Comparison of ENCODE assay signal across 1 worm cellular context in the genomic region with DNA sequence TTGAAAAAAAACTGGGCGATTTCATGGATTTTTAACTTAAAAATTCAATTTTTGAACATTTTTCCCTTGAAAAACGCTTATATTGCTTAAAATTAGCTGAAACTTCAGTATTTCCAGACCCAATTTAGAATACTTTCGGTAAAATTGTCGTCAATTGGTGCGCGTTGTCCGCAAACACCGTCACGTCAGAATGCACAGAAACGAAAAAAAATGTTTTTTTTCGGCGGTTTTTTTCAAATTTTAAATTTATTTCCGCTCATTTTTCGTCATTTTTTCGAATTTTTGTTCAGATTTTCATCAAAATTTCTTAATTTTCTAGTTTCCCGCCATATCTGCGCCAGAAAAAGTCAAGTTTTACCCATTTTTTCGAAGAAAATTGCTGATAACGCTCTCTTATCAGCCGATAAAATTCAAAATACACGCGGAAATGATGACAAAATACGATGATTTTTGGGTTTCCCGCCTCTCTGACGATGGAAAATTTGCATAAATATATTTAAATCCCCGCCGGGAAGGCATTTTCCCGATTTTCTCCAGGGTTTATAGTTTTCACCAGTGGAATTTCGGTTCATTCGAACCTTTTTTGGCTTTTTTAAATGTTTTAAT.
TF ChIP-seq lines count a peak whose summit lies in the region.

No protein-coding gene starts in this region.

TF ChIP-seq in whole organism, young adult, 124 proteins besides CTCF, POLR2A, EP300 and RAD21 (continued from another document):
- TF ChIP-seq attf-6 (GFP tag; IDR thresholded peaks at IDR 0.05; lab: Robert Waterston, UW), result no peak
- TF ChIP-seq rec-8 (tag; optimal IDR thresholded peaks at IDR 0.05; lab: Kevin White, UChicago), result no peak
- no peak for TF ChIP-seq Y95B8A.8 (GFP tag; IDR thresholded peaks at IDR 0.05; lab: Robert Waterston, UW)
- TF ChIP-seq tlf-1 (GFP tag; optimal IDR thresholded peaks at IDR 0.05; lab: Kevin White, UChicago), result no peak
- no peak for TF ChIP-seq ama-1 (optimal IDR thresholded peaks at IDR 0.05; lab: Kevin White, UChicago)
- TF ChIP-seq ama-1 (GFP tag; optimal IDR thresholded peaks at IDR 0.05; lab: Kevin White, UChicago), result no peak
- peak; percentile 64 for TF ChIP-seq xnd-1 (tag; optimal IDR thresholded peaks at IDR 0.05; lab: Kevin White, UChicago)
- no peak for TF ChIP-seq ets-4 (GFP tag; optimal IDR thresholded peaks at IDR 0.05; lab: Kevin White, UChicago)
- peak; percentile 12 for TF ChIP-seq F49E8.2 (tag; optimal IDR thresholded peaks at IDR 0.05; lab: Kevin White, UChicago; ENCODE audit: insufficient read depth)
- no peak for TF ChIP-seq ccch-3 (GFP tag; optimal IDR thresholded peaks at IDR 0.05; lab: Kevin White, UChicago)
- no peak for TF ChIP-seq K11D2.4 (GFP tag; IDR thresholded peaks at IDR 0.05; lab: Robert Waterston, UW)
- no peak for TF ChIP-seq Y67H2A.10 (GFP tag; conservative IDR thresholded peaks at IDR 0.05; lab: Robert Waterston, UW)
- TF ChIP-seq B0035.1 (tag; optimal IDR thresholded peaks at IDR 0.05; lab: Kevin White, UChicago), result no peak
- TF ChIP-seq snpc-1.3 (tag; optimal IDR thresholded peaks at IDR 0.05; lab: Kevin White, UChicago; ENCODE audit: insufficient read depth), result peak; percentile 21
- TF ChIP-seq nhr-90 (tag; optimal IDR thresholded peaks at IDR 0.05; lab: Kevin White, UChicago), result no peak
- peak; percentile 90 for TF ChIP-seq madf-6 (GFP tag; IDR thresholded peaks at IDR 0.05; lab: Robert Waterston, UW)
- TF ChIP-seq dpff-1 (tag; optimal IDR thresholded peaks at IDR 0.05; lab: Kevin White, UChicago), result no peak
- TF ChIP-seq aptf-3 (GFP tag; IDR thresholded peaks at IDR 0.05; lab: Robert Waterston, UW), result no peak
- no peak for TF ChIP-seq madf-10 (tag; optimal IDR thresholded peaks at IDR 0.05; lab: Kevin White, UChicago)
- peak; percentile 82 for TF ChIP-seq madf-8 (GFP tag; conservative IDR thresholded peaks at IDR 0.05; lab: Robert Waterston, UW)
- TF ChIP-seq snpc-3.4 (tag; optimal IDR thresholded peaks at IDR 0.05; lab: Kevin White, UChicago), result peak; percentile 13
- TF ChIP-seq lsl-1 (GFP tag; optimal IDR thresholded peaks at IDR 0.05; lab: Kevin White, UChicago), result peak; percentile 56
- no peak for TF ChIP-seq gei-17 (GFP tag; optimal IDR thresholded peaks at IDR 0.05; lab: Kevin White, UChicago)
- TF ChIP-seq ztf-18 (tag; optimal IDR thresholded peaks at IDR 0.05; lab: Kevin White, UChicago), result no peak
TF ChIP-seq in whole organism, young adult: peak in this region for 15.
